Worm (Caenorhabditis elegans): ENCODE results near the gene clh-5.

Gene clh-5

DNA sequence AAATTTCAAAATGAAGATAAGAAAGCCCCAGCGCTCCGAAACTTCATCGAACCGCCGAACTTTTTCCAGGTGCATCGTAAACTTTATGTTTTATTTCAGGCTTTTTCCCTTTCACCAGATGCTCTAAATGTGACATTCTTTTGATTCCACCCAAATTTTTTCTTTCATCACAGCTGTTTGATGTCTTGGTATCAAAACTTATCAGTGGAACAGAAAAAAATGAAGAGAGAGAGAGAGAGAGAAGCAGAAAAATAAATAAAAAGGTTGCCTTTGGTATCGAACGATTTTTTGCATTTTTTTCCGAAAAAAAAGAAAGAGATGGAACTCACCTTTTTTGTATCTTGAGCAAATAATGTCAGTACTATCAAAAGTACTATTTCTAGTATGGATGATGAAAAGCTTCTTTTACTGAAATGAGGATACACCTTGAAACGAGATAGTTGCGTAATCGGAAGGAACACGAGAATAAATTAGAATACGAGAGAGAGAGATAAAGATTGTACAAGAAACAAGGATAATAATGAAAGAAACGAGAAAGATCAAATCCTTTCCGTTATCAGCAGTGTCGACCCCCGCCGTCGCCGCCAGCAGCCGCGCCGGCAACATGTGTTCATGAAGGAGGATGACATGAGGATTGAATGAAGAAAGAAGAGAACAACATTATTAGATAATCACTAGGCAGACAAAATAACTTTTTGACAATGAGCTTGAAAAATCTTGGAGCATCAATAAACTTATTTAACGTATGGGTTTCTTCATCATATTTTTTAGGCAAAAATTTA is 22.1 kb downstream of the clh-5 start (continued):
- no peak for TF ChIP-seq vab-15 (tag; optimal IDR thresholded peaks at IDR 0.05)
- no peak for TF ChIP-seq fkh-8 (tag; optimal IDR thresholded peaks at IDR 0.05)
- TF ChIP-seq sptf-1 (tag; optimal IDR thresholded peaks at IDR 0.05): no peak
- TF ChIP-seq nhr-85 (tag): no peak
- TF ChIP-seq hpl-2 (GFP tag; optimal IDR thresholded peaks at IDR 0.05): no peak
- no peak for TF ChIP-seq hlh-17 (GFP tag; optimal IDR thresholded peaks at IDR 0.05; ENCODE audit: borderline replicate concordance)
- TF ChIP-seq C34B4.2 (tag; optimal IDR thresholded peaks at IDR 0.05): no peak
- no peak for TF ChIP-seq zag-1 (tag; optimal IDR thresholded peaks at IDR 0.05)
- TF ChIP-seq ztf-11 (tag; optimal IDR thresholded peaks at IDR 0.05): no peak
- TF ChIP-seq nhr-71 (tag; optimal IDR thresholded peaks at IDR 0.05): peak; percentile 16

DNA sequence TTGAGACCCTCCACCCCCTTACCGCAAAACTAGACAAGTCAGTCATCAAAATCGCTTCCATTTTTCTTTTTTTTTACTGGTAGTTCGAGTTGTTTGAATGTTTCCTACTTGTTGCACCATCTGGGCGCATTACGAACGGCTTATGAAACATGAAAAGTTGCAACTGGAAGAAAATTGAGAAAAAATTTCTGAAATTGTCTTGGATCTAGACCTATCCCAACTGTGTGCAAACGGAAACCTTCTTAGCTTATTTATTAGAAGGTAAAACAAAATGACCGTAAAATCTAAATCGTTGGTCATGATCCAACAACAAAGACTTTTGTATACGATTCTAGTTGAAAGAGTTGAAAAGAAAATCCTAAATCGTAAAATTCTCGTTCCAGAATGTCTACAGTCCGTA is 23.9 kb downstream of the clh-5 start:
- TF ChIP-seq swsn-7 (tag; optimal IDR thresholded peaks at IDR 0.05) (no peak), efl-1 (optimal IDR thresholded peaks at IDR 0.05) (no peak), efl-1 (GFP tag; optimal IDR thresholded peaks at IDR 0.05 in 1 of 2) (peak in 1 of 2 experiments; percentile 21)

ce11 chrII:9072769-9073168 is 25.6 kb downstream of the clh-5 start:
- no peak for TF ChIP-seq irx-1 (tag; optimal IDR thresholded peaks at IDR 0.05)
- TF ChIP-seq fkh-10 (GFP tag; optimal IDR thresholded peaks at IDR 0.05): no peak
- TF ChIP-seq nhr-12 (tag; optimal IDR thresholded peaks at IDR 0.05): no peak
- TF ChIP-seq blmp-1 (tag; optimal IDR thresholded peaks at IDR 0.05): peak; percentile 72
- no peak for TF ChIP-seq xbp-1 (tag; optimal IDR thresholded peaks at IDR 0.05)
- peak; percentile 6 for TF ChIP-seq dsc-1 (tag; optimal IDR thresholded peaks at IDR 0.05)
- TF ChIP-seq nhr-85 (tag): no peak
- no peak for TF ChIP-seq fos-1 (tag; optimal IDR thresholded peaks at IDR 0.05)
- no peak for TF ChIP-seq grh-1 (GFP tag; IDR thresholded peaks at IDR 0.05)
- TF ChIP-seq mef-2 (tag; optimal IDR thresholded peaks at IDR 0.05): no peak

ce11 chrII:9070740-9071139 is 27.7 kb downstream of the clh-5 start, which contains the start of gene T24B8.4:
TSS of gene T24B8.4 (minus strand) at chrII:9070840.
- TF ChIP-seq vab-15 (tag; optimal IDR thresholded peaks at IDR 0.05): no peak
- no peak for TF ChIP-seq jun-1 (tag; optimal IDR thresholded peaks at IDR 0.05)
- no peak for TF ChIP-seq ceh-82 (tag; optimal IDR thresholded peaks at IDR 0.05)
- no peak for TF ChIP-seq ceh-88 (GFP tag; IDR thresholded peaks at IDR 0.05)
- TF ChIP-seq aly-2 (tag; optimal IDR thresholded peaks at IDR 0.05): no peak
- no peak for TF ChIP-seq nhr-71 (tag; optimal IDR thresholded peaks at IDR 0.05)
- no peak for TF ChIP-seq snu-23 (GFP tag; optimal IDR thresholded peaks at IDR 0.05)
- no peak for TF ChIP-seq egl-13 (tag; optimal IDR thresholded peaks at IDR 0.05)
- TF ChIP-seq fkh-8 (tag; optimal IDR thresholded peaks at IDR 0.05): no peak
- no peak for TF ChIP-seq nhr-77 (tag; optimal IDR thresholded peaks at IDR 0.05)
- TF ChIP-seq nhr-84 (tag; optimal IDR thresholded peaks at IDR 0.05): no peak
- no peak for TF ChIP-seq nhr-28 (tag; optimal IDR thresholded peaks at IDR 0.05)
- no peak for TF ChIP-seq nhr-47 (tag; optimal IDR thresholded peaks at IDR 0.05)
- no peak for TF ChIP-seq lin-13 (GFP tag; optimal IDR thresholded peaks at IDR 0.05)
- TF ChIP-seq lin-15B (tag; optimal IDR thresholded peaks at IDR 0.05): no peak
- TF ChIP-seq unc-62 (GFP tag; optimal IDR thresholded peaks at IDR 0.05): no peak

ce11 chrII:9069836-9070235 is 28.6 kb downstream of the clh-5 start:
- TF ChIP-seq mdl-1 (tag; optimal IDR thresholded peaks at IDR 0.05) (no peak), fos-1 (tag; optimal IDR thresholded peaks at IDR 0.05) (no peak), pqm-1 (tag; optimal IDR thresholded peaks at IDR 0.05) (no peak), dsc-1 (tag; optimal IDR thresholded peaks at IDR 0.05) (no peak), nhr-11 (tag; optimal IDR thresholded peaks at IDR 0.05) (no peak), skn-1 (tag; optimal IDR thresholded peaks at IDR 0.05) (no peak), nhr-12 (tag; optimal IDR thresholded peaks at IDR 0.05) (no peak), elt-2 (tag; optimal IDR thresholded peaks at IDR 0.05) (no peak), lin-14 (GFP tag; optimal IDR thresholded peaks at IDR 0.05) (no peak), nhr-71 (tag; optimal IDR thresholded peaks at IDR 0.05) (no peak), egl-13 (tag; optimal IDR thresholded peaks at IDR 0.05) (no peak)
